Worm (Caenorhabditis elegans) whole organism, L4 larva: ENCODE data around the gene F19C7.8.
A peak's percentile ranks its signal among the peaks of the same experiment; 100 is the strongest.

Source experiments
- D1046.2 ChIP-seq: fragments of 200-800 bp; sonication (Bioruptor generic); IDR thresholded peaks from 2 replicates; pipeline ENCODE4 v1.3.6; 2022; ENCODE audit warnings: missing genetic modification characterization, missing compliant biosample characterization
- dmd-9 ChIP-seq: fragments of 200-800 bp; sonication (Bioruptor generic); IDR thresholded peaks from 2 replicates; pipeline ENCODE4 v1.3.6; 2022; ENCODE audit warnings: missing genetic modification reagents, missing genetic modification characterization, missing compliant biosample characterization
- fkh-10 ChIP-seq: fragments of 150-350 bp; optimal IDR thresholded peaks from 2 replicates; lab custom pipeline; 2014; ENCODE audit warnings: missing biosample characterization, missing genetic modification reagents, missing genetic modification characterization
- nhr-237 ChIP-seq: sonication (generic microtip); optimal IDR thresholded peaks from 2 replicates; lab custom pipeline; 2017; ENCODE audit warnings: missing biosample characterization, missing genetic modification characterization
- nhr-25 ChIP-seq: sonication (generic microtip); optimal IDR thresholded peaks from 2 replicates; lab custom pipeline; 2017; ENCODE audit warnings: missing genetic modification characterization, mild to moderate bottlenecking, missing compliant biosample characterization, antibody characterized with exemption, moderate library complexity, borderline replicate concordance; ENCODE audit not compliant: insufficient read depth
- nhr-6 ChIP-seq: fragments of 150-350 bp; optimal IDR thresholded peaks from 2 replicates; lab custom pipeline; 2014; ENCODE audit warnings: missing biosample characterization, missing genetic modification characterization
- saeg-2 ChIP-seq: fragments of 200-800 bp; sonication (Bioruptor generic); IDR thresholded peaks from 2 replicates; pipeline ENCODE4 v1.3.6; 2022; ENCODE audit warnings: missing genetic modification reagents, missing genetic modification characterization, missing compliant biosample characterization
- set-16 ChIP-seq: fragments of 200-800 bp; sonication (Bioruptor generic); IDR thresholded peaks from 2 replicates; pipeline ENCODE4 v1.3.6; 2022; ENCODE audit warnings: missing genetic modification reagents, missing genetic modification characterization, missing compliant biosample characterization
- unc-39 ChIP-seq: sonication (generic microtip); optimal IDR thresholded peaks from 2 replicates; lab custom pipeline; 2017; ENCODE audit warnings: missing biosample characterization, missing genetic modification characterization

DNA sequence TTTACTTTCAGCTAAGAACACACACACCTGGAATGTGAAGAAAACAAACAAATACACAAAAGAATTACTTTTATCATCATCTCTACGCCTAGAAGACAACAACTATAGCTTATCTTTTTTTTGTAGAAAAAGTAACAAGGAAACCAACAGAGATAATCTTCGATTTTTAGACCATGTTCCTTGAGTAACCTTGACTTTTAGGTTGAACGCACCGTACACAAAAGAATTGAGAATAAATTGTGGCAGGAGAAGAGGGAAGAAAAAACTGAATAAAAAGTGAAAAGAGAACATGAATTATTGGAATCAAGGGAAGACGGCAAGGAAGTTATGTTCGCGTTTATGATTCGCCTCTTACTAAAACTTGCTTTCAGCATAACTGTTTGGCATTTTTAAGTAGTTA lies 3.0 kb upstream of the F19C7.8 start:
- TF ChIP-seq saeg-2 (GFP tag; lab: Robert Waterston, UW) (no peak), set-16 (GFP tag; lab: Robert Waterston, UW) (no peak), nhr-237 (no peak), unc-39 (tag; lab: Kevin White, UChicago) (no peak), dmd-9 (GFP tag; lab: Robert Waterston, UW) (no peak), D1046.2 (GFP tag; lab: Robert Waterston, UW) (no peak), nhr-25 (tag; lab: Kevin White, UChicago) (peak; percentile 56), nhr-6 (tag; lab: Kevin White, UChicago) (no peak), fkh-10 (GFP tag; lab: Kevin White, UChicago) (no peak)
